Worm (Caenorhabditis elegans) whole organism, early embryonic: ENCODE results near the gene tpra-1.

Experiments used
- B0310.2 ChIP-seq: sonication (generic microtip); optimal IDR thresholded peaks from 2 replicates; lab custom pipeline; 2016; ENCODE audit warnings: mild to moderate bottlenecking, missing genetic modification characterization, missing compliant biosample characterization
- F13C5.2 ChIP-seq: sonication (generic microtip); optimal IDR thresholded peaks from 2 replicates; lab custom pipeline; 2017; ENCODE audit warnings: mild to moderate bottlenecking, missing genetic modification characterization, inconsistent platforms, missing compliant biosample characterization
- aly-1 ChIP-seq: sonication (generic microtip); optimal IDR thresholded peaks from 2 replicates; lab custom pipeline; 2016; ENCODE audit warnings: missing genetic modification characterization, missing compliant biosample characterization
- ama-1 ChIP-seq: fragments of 150-350 bp; optimal IDR thresholded peaks from 2 replicates; lab custom pipeline; 2014
- flt-1 ChIP-seq: fragments of 200-800 bp; sonication (Bioruptor generic); IDR thresholded peaks from 2 replicates; pipeline ENCODE4 v1.3.6; 2022; ENCODE audit warnings: missing genetic modification characterization, missing compliant biosample characterization
- hmbx-1 ChIP-seq: sonication (generic microtip); optimal IDR thresholded peaks from 2 replicates; lab custom pipeline; 2016; ENCODE audit warnings: mild to moderate bottlenecking, missing genetic modification characterization, missing compliant biosample characterization
- hmg-4 ChIP-seq: fragments of 200-800 bp; sonication (Bioruptor generic); optimal IDR thresholded peaks from 2 replicates; lab custom pipeline; 2018; ENCODE audit warnings: mild to moderate bottlenecking, missing genetic modification characterization, missing compliant biosample characterization
- hnd-1 ChIP-seq: sonication (generic microtip); optimal IDR thresholded peaks from 2 replicates; lab custom pipeline; 2016; ENCODE audit warnings: missing genetic modification characterization, missing compliant biosample characterization
- pes-1 ChIP-seq: fragments of 200-800 bp; sonication (Bioruptor generic); IDR thresholded peaks from 2 replicates; pipeline ENCODE4 v1.3.6; 2022; ENCODE audit warnings: missing genetic modification reagents, missing genetic modification characterization, missing compliant biosample characterization
- scrt-1 ChIP-seq: fragments of 200-800 bp; sonication (Bioruptor generic); IDR thresholded peaks from 2 replicates; pipeline ENCODE4 v1.3.6; 2022; ENCODE audit warnings: missing genetic modification characterization, missing compliant biosample characterization
- sea-1 ChIP-seq: fragments of 200-800 bp; sonication (Bioruptor generic); conservative IDR thresholded peaks from 2 replicates; pipeline ENCODE4 v1.3.6; 2022; ENCODE audit warnings: missing genetic modification characterization, missing compliant biosample characterization
- tbx-11 ChIP-seq: fragments of 200-800 bp; sonication (Bioruptor generic); IDR thresholded peaks from 2 replicates; pipeline ENCODE4 v1.3.6; 2022; ENCODE audit warnings: missing genetic modification characterization, missing compliant biosample characterization
- tbx-37 ChIP-seq: fragments of 200-800 bp; sonication (Bioruptor generic); conservative IDR thresholded peaks from 2 replicates; pipeline ENCODE4 v1.3.6; 2022; ENCODE audit warnings: missing genetic modification reagents, missing genetic modification characterization, missing compliant biosample characterization
- tra-4 ChIP-seq: sonication (generic microtip); optimal IDR thresholded peaks from 2 replicates; lab custom pipeline; 2017; ENCODE audit warnings: missing genetic modification characterization, missing compliant biosample characterization

ce11 chrIV:9005310-9005709 lies 49.0 kb downstream of the tpra-1 start, which contains the start of gene unc-129:
- TF ChIP-seq sea-1 (GFP tag; lab: Robert Waterston, UW) (no peak), ama-1 (lab: Kevin White, UChicago) (no peak), tbx-37 (GFP tag; lab: Robert Waterston, UW) (no peak), aly-1 (tag; lab: Kevin White, UChicago) (no peak), hnd-1 (tag; lab: Kevin White, UChicago) (no peak), hmg-4 (no peak), scrt-1 (no peak), F13C5.2 (tag; lab: Kevin White, UChicago) (no peak), pes-1 (no peak), hmbx-1 (no peak), flt-1 (GFP tag; lab: Robert Waterston, UW) (no peak), B0310.2 (tag; lab: Kevin White, UChicago) (no peak), tra-4 (tag; lab: Kevin White, UChicago) (no peak), tbx-11 (GFP tag; lab: Robert Waterston, UW) (no peak)
